Worm (Caenorhabditis elegans) whole organism, mixed stage, embryonic: ENCODE results near the gene famk-1.

Source experiments
- ceh-43 ChIP-seq: fragments of 200-800 bp; sonication (Bioruptor generic); optimal IDR thresholded peaks from 2 replicates; lab custom pipeline; 2018; ENCODE audit warnings: mild to moderate bottlenecking, missing genetic modification characterization, moderate library complexity, missing compliant biosample characterization
- nhr-237 ChIP-seq: fragments of 150-350 bp; optimal IDR thresholded peaks from 2 replicates; lab custom pipeline; 2014; ENCODE audit warnings: missing biosample characterization, missing genetic modification characterization
- nhr-76 ChIP-seq: sonication (generic microtip); optimal IDR thresholded peaks from 2 replicates; lab custom pipeline; 2017; ENCODE audit warnings: missing biosample characterization, missing genetic modification characterization
- snpc-4 ChIP-seq: fragments of 150-350 bp; optimal IDR thresholded peaks from 2 replicates; lab custom pipeline; 2014; ENCODE audit warnings: missing biosample characterization, missing genetic modification characterization
- ztf-11 ChIP-seq: fragments of 150-350 bp; optimal IDR thresholded peaks from 2 replicates; lab custom pipeline; 2014; ENCODE audit warnings: missing biosample characterization, missing genetic modification characterization

DNA sequence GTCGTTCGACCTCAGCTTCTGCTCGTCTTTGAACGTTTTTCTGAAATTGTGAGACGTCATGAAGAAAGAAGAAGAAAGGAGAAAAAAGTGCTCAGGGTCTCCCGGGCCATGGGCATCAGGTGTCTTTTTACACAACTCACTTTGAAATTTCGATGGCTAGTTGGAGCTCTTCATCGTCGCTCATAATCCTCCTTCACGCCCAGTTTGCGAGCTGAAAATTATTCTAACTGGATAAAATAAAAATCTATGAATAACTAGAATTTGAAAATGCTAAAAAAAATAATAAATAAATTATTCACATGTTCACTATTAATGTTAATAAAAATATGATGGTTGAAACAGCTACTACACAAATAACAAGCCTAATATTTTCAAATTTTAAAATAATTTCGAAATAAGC lies 33.1 kb upstream of the famk-1 start, which contains the start of gene piki-1:
- TF ChIP-seq nhr-76 = no peak
- TF ChIP-seq ztf-11 (tag; lab: Kevin White, UChicago) = no peak
- TF ChIP-seq ceh-43 (GFP tag; lab: Kevin White, UChicago) = no peak
- TF ChIP-seq snpc-4 (tag; lab: Kevin White, UChicago) = no peak
- TF ChIP-seq nhr-237 = no peak
